Fruit fly (Drosophila melanogaster): ENCODE measurements around the gene CG43895.

The CG43895 gene

dm6 chr3L:21773855-21774254, 39.6 kb downstream of the CG43895 start:
- no peak for TF ChIP-seq CG14655 (GFP tag; optimal IDR thresholded peaks at IDR 0.05)
- TF ChIP-seq CG8159 (tag; optimal IDR thresholded peaks at IDR 0.05) = no peak
- TF ChIP-seq Pif1A (GFP tag; optimal IDR thresholded peaks at IDR 0.05) = no peak
- TF ChIP-seq CG15710 (tag; optimal IDR thresholded peaks at IDR 0.05) = no peak
- no peak for TF ChIP-seq CG4496 (GFP tag; IDR thresholded peaks at IDR 0.05)
- no peak for TF ChIP-seq CG8301 (tag; optimal IDR thresholded peaks at IDR 0.05)
- no peak for TF ChIP-seq EcR (GFP tag; optimal IDR thresholded peaks at IDR 0.05)
- TF ChIP-seq Ets98B (GFP tag; IDR thresholded peaks at IDR 0.05) = no peak
- peak; percentile 1 for TF ChIP-seq D1 (tag; optimal IDR thresholded peaks at IDR 0.05)

DNA sequence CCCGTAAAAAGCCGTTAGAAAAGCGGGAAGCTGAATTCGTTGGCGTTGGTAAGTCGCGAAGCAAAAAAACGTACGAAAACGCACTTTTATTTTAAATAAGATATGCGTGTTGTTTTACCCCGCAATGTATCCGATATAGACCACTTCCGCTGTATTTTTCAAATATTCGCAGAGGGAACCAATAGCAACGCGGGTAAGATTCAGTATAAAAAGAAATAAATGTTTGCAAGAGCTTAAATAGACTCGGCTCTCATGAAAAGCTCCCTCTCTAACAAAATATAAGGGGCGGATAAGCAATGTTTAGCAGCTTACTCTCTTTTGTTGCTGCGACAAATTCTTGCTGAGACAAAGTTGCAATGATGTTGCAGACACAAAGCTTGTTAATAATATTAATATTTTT, 43.2 kb downstream of the CG43895 start, which contains the start of gene Syn1:
Syn1 (minus strand) TSS at position 207 of the 400 bp plus-strand sequence.
- TF ChIP-seq CG12605 (GFP tag; IDR thresholded peaks at IDR 0.05) (peak; percentile 51), Ets98B (GFP tag; IDR thresholded peaks at IDR 0.05) (0 out of 2 replicates have a peak, but pooled peaks have one; percentile 19), CG17806 (tag; optimal IDR thresholded peaks at IDR 0.05) (no peak), CG4496 (GFP tag; IDR thresholded peaks at IDR 0.05) (peak; percentile 41; the same call in 2 of the 3 replicates)

DNA sequence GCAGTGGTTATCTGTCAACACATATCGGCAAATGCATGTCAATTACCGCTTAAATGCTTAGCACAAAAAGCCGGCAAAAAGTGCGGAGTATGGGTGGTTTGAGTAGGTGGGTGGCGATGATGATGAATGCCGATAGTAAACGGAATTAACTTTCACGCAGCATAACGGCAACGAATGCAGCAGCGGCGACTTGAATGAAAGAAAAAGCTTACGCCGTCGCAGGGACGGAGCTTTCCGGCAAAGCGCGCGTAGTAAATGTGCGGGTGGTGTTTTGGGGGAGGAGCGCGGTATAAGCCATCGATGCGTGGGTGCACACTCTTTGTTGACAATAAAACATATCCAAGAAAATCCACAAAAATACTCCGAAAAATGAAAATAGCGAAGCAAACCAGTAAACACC, 44.0 kb downstream of the CG43895 start, which contains the start of gene CG7370:
CG7370 (plus strand) TSS at position 301 of the 400 bp plus-strand sequence.
- no peak for TF ChIP-seq CG14655 (GFP tag; optimal IDR thresholded peaks at IDR 0.05)
- TF ChIP-seq CG15710 (tag; optimal IDR thresholded peaks at IDR 0.05) = no peak
- TF ChIP-seq CG8301 (tag; optimal IDR thresholded peaks at IDR 0.05) = no peak
- TF ChIP-seq CG13204 (GFP tag; optimal IDR thresholded peaks at IDR 0.05) = no peak
- TF ChIP-seq CG8159 (tag; optimal IDR thresholded peaks at IDR 0.05) = no peak
- TF ChIP-seq fd96Ca (GFP tag; IDR thresholded peaks at IDR 0.05) = no peak
- TF ChIP-seq rn (GFP tag; IDR thresholded peaks at IDR 0.05) = no peak
- no peak for TF ChIP-seq Pif1A (GFP tag; optimal IDR thresholded peaks at IDR 0.05)
- TF ChIP-seq EcR (GFP tag; optimal IDR thresholded peaks at IDR 0.05) = no peak
- no peak for TF ChIP-seq CG10348 (GFP tag; IDR thresholded peaks at IDR 0.05)
- no peak for TF ChIP-seq CG17806 (tag; optimal IDR thresholded peaks at IDR 0.05)
- no peak for TF ChIP-seq CG34367 (tag; optimal IDR thresholded peaks at IDR 0.05)
- TF ChIP-seq CG9948 (tag; optimal IDR thresholded peaks at IDR 0.05) = no peak
- TF ChIP-seq D1 (tag; optimal IDR thresholded peaks at IDR 0.05) = no peak
- no peak for TF ChIP-seq CG12605 (GFP tag; IDR thresholded peaks at IDR 0.05)
- TF ChIP-seq CG32121 (GFP tag; IDR thresholded peaks at IDR 0.05) = no peak
- TF ChIP-seq Snoo (tag; optimal IDR thresholded peaks at IDR 0.05) = no peak
- TF ChIP-seq gl (tag; optimal IDR thresholded peaks at IDR 0.05) = no peak

- TF ChIP-seq CG4496 (GFP tag; IDR thresholded peaks at IDR 0.05) = no peak
- no peak for TF ChIP-seq D1 (tag; optimal IDR thresholded peaks at IDR 0.05)
- no peak for TF ChIP-seq Ets98B (GFP tag; IDR thresholded peaks at IDR 0.05)
- no peak for TF ChIP-seq CG14655 (GFP tag; optimal IDR thresholded peaks at IDR 0.05)
- TF ChIP-seq Snoo (tag; optimal IDR thresholded peaks at IDR 0.05) = no peak
- no peak for TF ChIP-seq Pif1B (GFP tag; optimal IDR thresholded peaks at IDR 0.05)
- no peak for TF ChIP-seq CG34367 (tag; optimal IDR thresholded peaks at IDR 0.05)
- TF ChIP-seq CG9948 (tag; optimal IDR thresholded peaks at IDR 0.05) = no peak
- TF ChIP-seq fd96Ca (GFP tag; IDR thresholded peaks at IDR 0.05) = no peak
Observed at dm6 chr3L:21765931-21766330, 47.6 kb downstream of the CG43895 start.
